Worm (Caenorhabditis elegans) whole organism, L4 larva: Measurements from ENCODE around the gene math-33.

ENCODE experiments used
- D1046.2 ChIP-seq: fragments of 200-800 bp; sonication (Bioruptor generic); IDR thresholded peaks from 2 replicates; pipeline ENCODE4 v1.3.6; 2022; ENCODE audit warnings: missing genetic modification characterization, missing compliant biosample characterization
- F49E8.2 ChIP-seq: sonication (generic microtip); optimal IDR thresholded peaks from 2 replicates; lab custom pipeline; 2016; ENCODE audit warnings: missing compliant biosample characterization, mild to moderate bottlenecking, missing genetic modification characterization, borderline replicate concordance
- R02D3.7 ChIP-seq: fragments of 150-350 bp; sonication (generic microtip); optimal IDR thresholded peaks from 3 replicates; lab custom pipeline; 2014; ENCODE audit warnings: missing biosample characterization, missing genetic modification characterization
- T20F7.1 ChIP-seq: fragments of 200-800 bp; sonication (Bioruptor generic); optimal IDR thresholded peaks from 2 replicates; lab custom pipeline; 2018; ENCODE audit warnings: mild to moderate bottlenecking, missing genetic modification characterization, missing compliant biosample characterization
- T26A8.4 ChIP-seq: fragments of 200-800 bp; sonication (Bioruptor generic); IDR thresholded peaks from 2 replicates; pipeline ENCODE4 v1.3.6; 2022; ENCODE audit warnings: missing genetic modification characterization, missing compliant biosample characterization
- Y105C5A.15 ChIP-seq: fragments of 200-800 bp; sonication (Bioruptor generic); IDR thresholded peaks from 2 replicates; pipeline ENCODE4 v1.3.6; 2022; ENCODE audit warnings: missing genetic modification characterization, missing compliant biosample characterization
- Y75B8A.6 ChIP-seq: fragments of 200-800 bp; sonication (Bioruptor generic); IDR thresholded peaks from 2 replicates; pipeline ENCODE4 v1.3.6; 2022; ENCODE audit warnings: missing genetic modification reagents, missing genetic modification characterization, missing compliant biosample characterization
- ZK337.2 ChIP-seq: fragments of 200-800 bp; sonication (Bioruptor generic); IDR thresholded peaks from 2 replicates; pipeline ENCODE4 v1.3.6; 2022; ENCODE audit warnings: missing genetic modification reagents, missing genetic modification characterization, missing compliant biosample characterization
- ZK546.5 ChIP-seq, 2 experiments: sonication (generic microtip); optimal IDR thresholded peaks; 2 replicates each; lab custom pipeline; 2017; ENCODE audit warnings: missing biosample characterization in 2 of 2, missing genetic modification characterization in 2 of 2
- aha-1 ChIP-seq: fragments of 150-350 bp; peaks from one replicate; lab custom pipeline; 2014; ENCODE audit warnings: missing biosample characterization, missing genetic modification characterization
- aly-2 ChIP-seq: sonication (generic microtip); optimal IDR thresholded peaks from 2 replicates; lab custom pipeline; 2018; ENCODE audit warnings: missing biosample characterization, missing genetic modification characterization
- arid-1 ChIP-seq: fragments of 200-800 bp; sonication (Bioruptor generic); conservative IDR thresholded peaks from 2 replicates; pipeline ENCODE4 v1.3.6; 2022; ENCODE audit warnings: missing genetic modification reagents, missing genetic modification characterization, missing compliant biosample characterization
- ceh-20 ChIP-seq: fragments of 200-800 bp; sonication (Bioruptor generic); IDR thresholded peaks from 2 replicates; pipeline ENCODE4 v1.3.6; 2022; ENCODE audit warnings: missing genetic modification reagents, missing genetic modification characterization, missing compliant biosample characterization
- ceh-28 ChIP-seq: fragments of 150-350 bp; optimal IDR thresholded peaks from 2 replicates; lab custom pipeline; 2014; ENCODE audit warnings: missing biosample characterization, missing genetic modification reagents, missing genetic modification characterization
- ceh-32 ChIP-seq: sonication (generic microtip); optimal IDR thresholded peaks from 2 replicates; lab custom pipeline; 2016; ENCODE audit warnings: mild to moderate bottlenecking, missing genetic modification characterization, missing compliant biosample characterization; ENCODE audit not compliant: poor library complexity
- ceh-82 ChIP-seq: sonication (generic microtip); optimal IDR thresholded peaks from 2 replicates; lab custom pipeline; 2017; ENCODE audit warnings: missing biosample characterization, missing genetic modification characterization
- ctbp-1 ChIP-seq: fragments of 200-800 bp; sonication (Bioruptor generic); IDR thresholded peaks from 2 replicates; pipeline ENCODE4 v1.3.6; 2022; ENCODE audit warnings: missing genetic modification reagents, missing genetic modification characterization, missing compliant biosample characterization
- daf-16 ChIP-seq, 3 experiments: sonication (generic microtip); optimal IDR thresholded peaks; 2 replicates each; lab custom pipeline; 2016 to 2017; ENCODE audit warnings: missing genetic modification characterization in 3 of 3, missing genetic modification reagents in 3 of 3, mild to moderate bottlenecking in 2 of 3, missing compliant biosample characterization in 2 of 3, missing biosample characterization in 1 of 3, moderate library complexity in 1 of 3
- daf-8 ChIP-seq: fragments of 200-800 bp; sonication (Bioruptor generic); IDR thresholded peaks from 2 replicates; pipeline ENCODE4 v1.3.6; 2022; ENCODE audit warnings: missing genetic modification characterization, missing compliant biosample characterization
- dmd-8 ChIP-seq: fragments of 200-800 bp; sonication (Bioruptor generic); IDR thresholded peaks from 2 replicates; pipeline ENCODE4 v1.3.6; 2022; ENCODE audit warnings: missing genetic modification characterization, missing compliant biosample characterization
- dmd-9 ChIP-seq: fragments of 200-800 bp; sonication (Bioruptor generic); IDR thresholded peaks from 2 replicates; pipeline ENCODE4 v1.3.6; 2022; ENCODE audit warnings: missing genetic modification reagents, missing genetic modification characterization, missing compliant biosample characterization
- dve-1 ChIP-seq: sonication (generic microtip); optimal IDR thresholded peaks from 2 replicates; lab custom pipeline; 2017; ENCODE audit warnings: antibody characterized with exemption, mild to moderate bottlenecking, missing genetic modification characterization, missing compliant biosample characterization; ENCODE audit not compliant: insufficient read depth
- egl-43 ChIP-seq: fragments of 200-800 bp; sonication (Bioruptor generic); IDR thresholded peaks from 2 replicates; pipeline ENCODE4 v1.3.6; 2022; ENCODE audit warnings: missing genetic modification reagents, missing genetic modification characterization, missing compliant biosample characterization
- fkh-10 ChIP-seq: fragments of 150-350 bp; optimal IDR thresholded peaks from 2 replicates; lab custom pipeline; 2014; ENCODE audit warnings: missing biosample characterization, missing genetic modification reagents, missing genetic modification characterization
- hlh-11 ChIP-seq: fragments of 200-800 bp; sonication (Bioruptor generic); optimal IDR thresholded peaks from 2 replicates; lab custom pipeline; 2018; ENCODE audit warnings: mild to moderate bottlenecking, missing genetic modification characterization, missing compliant biosample characterization
- hlh-30 ChIP-seq: sonication (generic microtip); optimal IDR thresholded peaks from 2 replicates; lab custom pipeline; 2017; ENCODE audit warnings: antibody characterized with exemption, mild to moderate bottlenecking, missing genetic modification characterization, missing compliant biosample characterization; ENCODE audit not compliant: insufficient read depth
- hmg-1.1 ChIP-seq: fragments of 200-800 bp; sonication (Bioruptor generic); IDR thresholded peaks from 2 replicates; pipeline ENCODE4 v1.3.6; 2022; ENCODE audit warnings: missing genetic modification reagents, missing genetic modification characterization, missing compliant biosample characterization
- lin-13 ChIP-seq: fragments of 150-350 bp; optimal IDR thresholded peaks from 2 replicates; lab custom pipeline; 2014; ENCODE audit warnings: missing biosample characterization, missing genetic modification reagents, missing genetic modification characterization
- lin-29 ChIP-seq: fragments of 200-800 bp; sonication (Bioruptor generic); IDR thresholded peaks from 2 replicates; pipeline ENCODE4 v1.3.6; 2022; ENCODE audit warnings: missing genetic modification reagents, missing genetic modification characterization, missing compliant biosample characterization
- madf-5 ChIP-seq, 2 experiments: fragments of 200-800 bp; sonication (Bioruptor generic); IDR thresholded peaks; 2 replicates each; pipeline ENCODE4 v1.3.6; 2022; ENCODE audit warnings: missing compliant biosample characterization in 2 of 2, missing genetic modification characterization in 2 of 2
- madf-9 ChIP-seq: fragments of 200-800 bp; sonication (Bioruptor generic); conservative IDR thresholded peaks from 2 replicates; pipeline ENCODE4 v1.3.6; 2022; ENCODE audit warnings: missing genetic modification reagents, missing genetic modification characterization, missing compliant biosample characterization
- mep-1 ChIP-seq: fragments of 150-350 bp; sonication (generic microtip); optimal IDR thresholded peaks from 3 replicates; lab custom pipeline; 2014; ENCODE audit warnings: missing biosample characterization, missing genetic modification characterization
- mxl-2 ChIP-seq: fragments of 200-800 bp; sonication (Bioruptor generic); conservative IDR thresholded peaks from 2 replicates; pipeline ENCODE4 v1.3.6; 2022; ENCODE audit warnings: missing genetic modification reagents, missing genetic modification characterization, missing compliant biosample characterization
- nhr-11 ChIP-seq: fragments of 150-350 bp; optimal IDR thresholded peaks from 2 replicates; lab custom pipeline; 2014; ENCODE audit warnings: missing biosample characterization, missing genetic modification characterization
- nhr-28 ChIP-seq: fragments of 150-350 bp; optimal IDR thresholded peaks from 2 replicates; lab custom pipeline; 2014; ENCODE audit warnings: missing biosample characterization, missing genetic modification characterization
- nhr-41 ChIP-seq: fragments of 200-800 bp; sonication (Bioruptor generic); IDR thresholded peaks from 2 replicates; pipeline ENCODE4 v1.3.6; 2022; ENCODE audit warnings: missing genetic modification reagents, missing genetic modification characterization, missing compliant biosample characterization
- nhr-42 ChIP-seq: fragments of 200-800 bp; sonication (Bioruptor generic); IDR thresholded peaks from 2 replicates; pipeline ENCODE4 v1.3.6; 2022; ENCODE audit warnings: missing genetic modification characterization, missing compliant biosample characterization
- nhr-6 ChIP-seq: fragments of 150-350 bp; optimal IDR thresholded peaks from 2 replicates; lab custom pipeline; 2014; ENCODE audit warnings: missing biosample characterization, missing genetic modification characterization
- pqm-1 ChIP-seq: sonication (generic microtip); optimal IDR thresholded peaks from 2 replicates; lab custom pipeline; 2017; ENCODE audit warnings: missing biosample characterization, missing genetic modification characterization
- sdz-12 ChIP-seq: fragments of 200-800 bp; sonication (Bioruptor generic); optimal IDR thresholded peaks from 2 replicates; lab custom pipeline; 2018; ENCODE audit warnings: mild to moderate bottlenecking, missing genetic modification characterization, missing compliant biosample characterization
- skn-1 ChIP-seq: fragments of 150-350 bp; optimal IDR thresholded peaks from 2 replicates; lab custom pipeline; 2014; ENCODE audit warnings: missing biosample characterization, missing genetic modification characterization
- snpc-1.2 ChIP-seq: fragments of 200-800 bp; sonication (Bioruptor generic); IDR thresholded peaks from 2 replicates; pipeline ENCODE4 v1.3.6; 2022; ENCODE audit warnings: missing genetic modification reagents, missing genetic modification characterization, missing compliant biosample characterization
- spr-1 ChIP-seq: sonication (generic microtip); optimal IDR thresholded peaks from 2 replicates; lab custom pipeline; 2016; ENCODE audit warnings: mild to moderate bottlenecking, missing genetic modification characterization, missing compliant biosample characterization
- tra-1 ChIP-seq: fragments of 200-800 bp; sonication (Bioruptor generic); IDR thresholded peaks from 2 replicates; pipeline ENCODE4 v1.3.6; 2022; ENCODE audit warnings: missing genetic modification reagents, missing genetic modification characterization, missing compliant biosample characterization
- zfp-2 ChIP-seq: sonication (generic microtip); optimal IDR thresholded peaks from 2 replicates; lab custom pipeline; 2016; ENCODE audit warnings: mild to moderate bottlenecking, missing genetic modification characterization, missing compliant biosample characterization
- zfp-3 ChIP-seq: fragments of 200-800 bp; sonication (Bioruptor generic); conservative IDR thresholded peaks from 2 replicates; pipeline ENCODE4 v1.3.6; 2022; ENCODE audit warnings: missing genetic modification reagents, missing genetic modification characterization, missing compliant biosample characterization
- zip-2 ChIP-seq: fragments of 150-350 bp; optimal IDR thresholded peaks from 2 replicates; lab custom pipeline; 2014; ENCODE audit warnings: missing biosample characterization, missing genetic modification characterization

Gene math-33

DNA sequence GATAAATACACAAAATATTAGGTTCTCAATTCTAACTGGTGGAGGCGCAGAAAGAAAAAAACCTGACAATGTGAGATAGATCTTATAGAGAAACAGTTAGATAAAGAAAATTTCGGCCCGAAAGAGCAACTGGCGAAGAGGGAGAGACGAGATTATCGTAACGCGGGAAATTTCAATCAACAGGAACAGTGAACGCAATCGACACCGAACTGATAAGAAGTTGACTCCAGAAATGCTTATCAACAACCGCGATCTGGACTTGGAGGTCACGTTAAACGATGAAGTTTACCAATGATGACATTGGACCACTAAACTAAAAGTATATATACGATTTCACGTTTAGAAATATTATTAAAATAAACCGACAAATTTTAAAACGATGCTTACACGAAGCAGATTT lies 37.3 kb upstream of the math-33 start (continued):
- TF ChIP-seq sdz-12 (no peak), snpc-1.2 (GFP tag; lab: Robert Waterston, UW) (peak; percentile 61; the same call in 1 of the 2 replicates), tra-1 (GFP tag; lab: Robert Waterston, UW) (peak; percentile 46; the same call in 1 of the 2 replicates), mxl-2 (GFP tag; lab: Robert Waterston, UW) (peak; percentile 50; the same call in 1 of the 2 replicates), dmd-8 (GFP tag; lab: Robert Waterston, UW) (peak; percentile 81; the same call in 1 of the 2 replicates), Y105C5A.15 (GFP tag; lab: Robert Waterston, UW) (peak; percentile 65; the same call in 1 of the 2 replicates), hlh-11 (tag; lab: Kevin White, UChicago) (peak; percentile 15), lin-13 (GFP tag; lab: Kevin White, UChicago) (peak; percentile 50), ZK337.2 (no peak), nhr-28 (peak; percentile 12), zfp-3 (GFP tag; lab: Robert Waterston, UW) (peak; percentile 49), lin-29 (0 out of 2 replicates have a peak, but pooled peaks have one; percentile 9), zip-2 (no peak), hlh-30 (tag; lab: Kevin White, UChicago) (peak; percentile 22), Y75B8A.6 (GFP tag; lab: Robert Waterston, UW) (0 out of 2 replicates have a peak, but pooled peaks have one; percentile 12), egl-43 (GFP tag; lab: Robert Waterston, UW) (peak; percentile 77; the same call in 1 of the 2 replicates), fkh-10 (GFP tag; lab: Kevin White, UChicago) (no peak), aha-1 (tag; lab: Kevin White, UChicago) (peak; percentile 55), hmg-1.1 (0 out of 2 replicates have a peak, but pooled peaks have one; percentile 26), madf-5 (GFP tag; IDR thresholded peaks at IDR 0.05; lab: Robert Waterston, UW) (peak in 1 of 2 experiments; percentile 83; a peak in 2 of 4 replicates), ceh-28 (tag; lab: Kevin White, UChicago) (no peak), nhr-6 (tag; lab: Kevin White, UChicago) (peak; percentile 10), pqm-1 (tag; lab: Kevin White, UChicago) (peak; percentile 1), nhr-41 (GFP tag; lab: Robert Waterston, UW) (no peak; the same call in 1 of the 2 replicates), arid-1 (GFP tag; lab: Robert Waterston, UW) (peak; percentile 78)

DNA sequence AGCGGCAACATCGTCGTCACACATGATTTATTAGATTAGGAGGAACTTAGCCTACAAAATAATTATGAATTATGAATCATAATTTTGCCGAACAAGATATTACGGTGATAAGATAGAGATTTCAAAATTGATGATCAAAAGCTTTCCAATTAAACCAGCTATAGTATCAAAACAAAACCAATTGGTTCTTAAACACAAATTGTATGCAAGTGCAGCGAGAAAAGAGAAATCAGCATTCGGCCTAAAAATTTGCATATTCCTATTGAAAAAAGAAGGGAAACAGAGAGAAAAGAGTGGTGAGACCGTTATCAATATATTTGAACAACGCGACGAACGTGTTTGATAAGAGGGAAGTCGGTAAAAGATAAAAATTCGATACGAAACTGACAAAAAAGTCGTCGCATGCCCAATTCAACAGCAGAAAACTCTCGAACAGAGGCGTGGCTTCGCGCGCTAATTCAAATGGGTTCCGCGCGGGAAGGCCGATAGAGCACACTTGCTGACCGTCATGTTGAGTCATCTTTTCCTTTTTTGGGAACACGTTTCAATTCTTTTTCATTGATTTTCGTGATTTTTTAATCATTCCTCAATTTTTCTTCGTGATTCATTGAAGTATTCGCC lies 35.5 kb upstream of the math-33 start, which contains the start of gene act-2:
TSS of gene act-2 (minus strand) at position 51 of the 621 bp plus-strand sequence.
- TF ChIP-seq madf-9 (peak; percentile 59; the same call in 1 of the 2 replicates), ceh-82 (tag; lab: Kevin White, UChicago) (no peak), ceh-32 (tag; lab: Kevin White, UChicago) (no peak), lin-13 (GFP tag; lab: Kevin White, UChicago) (peak; percentile 28), dve-1 (tag; lab: Kevin White, UChicago) (peak; percentile 78), aly-2 (no peak), daf-16 (GFP tag; optimal IDR thresholded peaks at IDR 0.05; lab: Kevin White, UChicago) (no peak), daf-16 (tag; optimal IDR thresholded peaks at IDR 0.05; lab: Kevin White, UChicago) (no peak), ZK546.5 (tag; optimal IDR thresholded peaks at IDR 0.05; lab: Kevin White, UChicago) (no peak), T20F7.1 (GFP tag; lab: Kevin White, UChicago) (peak; percentile 47), spr-1 (peak; percentile 37), nhr-41 (GFP tag; lab: Robert Waterston, UW) (no peak), pqm-1 (tag; lab: Kevin White, UChicago) (peak; percentile 71), daf-8 (GFP tag; lab: Robert Waterston, UW) (no peak), D1046.2 (no peak), mep-1 (tag; lab: Kevin White, UChicago) (peak; percentile 84), R02D3.7 (tag; lab: Kevin White, UChicago) (no peak), dmd-9 (GFP tag; lab: Robert Waterston, UW) (no peak), zfp-3 (GFP tag; lab: Robert Waterston, UW) (no peak), ceh-20 (no peak), madf-5 (GFP tag; IDR thresholded peaks at IDR 0.05; lab: Robert Waterston, UW) (no peak), zfp-2 (tag; lab: Kevin White, UChicago) (peak; percentile 9), skn-1 (tag; lab: Kevin White, UChicago) (no peak), nhr-42 (GFP tag; lab: Robert Waterston, UW) (no peak), tra-1 (GFP tag; lab: Robert Waterston, UW) (0 out of 2 replicates have a peak, but pooled peaks have one; percentile 45), nhr-6 (tag; lab: Kevin White, UChicago) (peak; percentile 61), nhr-11 (tag; lab: Kevin White, UChicago) (peak; percentile 45), ctbp-1 (GFP tag; lab: Robert Waterston, UW) (0 out of 2 replicates have a peak, but pooled peaks have one; percentile 26), T26A8.4 (GFP tag; lab: Robert Waterston, UW) (no peak), F49E8.2 (no peak)
